In genomic region chr3L:3303087-3303526, dm6 we compare ENCODE assay signal across 1 fruit fly cellular context.
A peak's percentile ranks its signal among the peaks of the same experiment; 100 is the strongest.
TF ChIP-seq lines count a peak whose summit lies in the region.

Gene CG14968 (minus strand): TSS chr3L:3303112.

TF ChIP-seq in whole organism, embryonic, 481 proteins besides CTCF, POLR2A, EP300 and RAD21 (continued from another document):
- TF ChIP-seq Deaf1 (tag; optimal IDR thresholded peaks at IDR 0.05; lab: Kevin White, UChicago): peak; percentile 74
- peak; percentile 90 for TF ChIP-seq CG18476 (GFP tag; optimal IDR thresholded peaks at IDR 0.05; lab: Kevin White, UChicago)
- TF ChIP-seq CG7357 (GFP tag; IDR thresholded peaks at IDR 0.05; lab: Robert Waterston, UW): peak; percentile 86
- peak; percentile 93 for TF ChIP-seq Oli (tag; optimal IDR thresholded peaks at IDR 0.05; lab: Kevin White, UChicago)
- TF ChIP-seq croc (GFP tag; conservative IDR thresholded peaks at IDR 0.05; lab: Robert Waterston, UW): peak; percentile 77
- TF ChIP-seq Antp (GFP tag; optimal IDR thresholded peaks at IDR 0.05; lab: Kevin White, UChicago): peak; percentile 23
- peak; percentile 63 for TF ChIP-seq CG16863 (GFP tag; optimal IDR thresholded peaks at IDR 0.05; lab: Kevin White, UChicago)
- TF ChIP-seq CkIIα-i1 (GFP tag; IDR thresholded peaks at IDR 0.05; lab: Robert Waterston, UW): peak; percentile 77
- no peak for TF ChIP-seq Myb (GFP tag; optimal IDR thresholded peaks at IDR 0.05; lab: Kevin White, UChicago)
- no peak for TF ChIP-seq fd102C (GFP tag; optimal IDR thresholded peaks at IDR 0.05; lab: Kevin White, UChicago)
- peak; percentile 94 for TF ChIP-seq CoRest (tag; optimal IDR thresholded peaks at IDR 0.05; lab: Kevin White, UChicago)
- peak; percentile 76 for TF ChIP-seq sd (tag; optimal IDR thresholded peaks at IDR 0.05; lab: Kevin White, UChicago)
- TF ChIP-seq CG14965 (GFP tag; optimal IDR thresholded peaks at IDR 0.05; lab: Kevin White, UChicago; ENCODE audit: borderline replicate concordance): no peak
- peak; percentile 89 for TF ChIP-seq mam (GFP tag; optimal IDR thresholded peaks at IDR 0.05; lab: Kevin White, UChicago)
- TF ChIP-seq CG16815 (GFP tag; optimal IDR thresholded peaks at IDR 0.05; lab: Kevin White, UChicago): peak; percentile 75
- TF ChIP-seq Optix (GFP tag; IDR thresholded peaks at IDR 0.05; lab: Robert Waterston, UW): peak; percentile 85
- peak; percentile 97 for TF ChIP-seq Fer3 (tag; optimal IDR thresholded peaks at IDR 0.05; lab: Kevin White, UChicago)
- TF ChIP-seq CG10274 (GFP tag; optimal IDR thresholded peaks at IDR 0.05; lab: Kevin White, UChicago): peak; percentile 71
- TF ChIP-seq CG6765 (GFP tag; optimal IDR thresholded peaks at IDR 0.05; lab: Kevin White, UChicago): peak; percentile 93
- peak; percentile 98 for TF ChIP-seq CG17359 (tag; optimal IDR thresholded peaks at IDR 0.05; lab: Kevin White, UChicago)
- peak; percentile 84 for TF ChIP-seq tio (GFP tag; optimal IDR thresholded peaks at IDR 0.05; lab: Kevin White, UChicago)
- TF ChIP-seq CG14441 (GFP tag; IDR thresholded peaks at IDR 0.05; lab: Robert Waterston, UW): peak; percentile 95
- peak; percentile 83 for TF ChIP-seq kah (GFP tag; optimal IDR thresholded peaks at IDR 0.05; lab: Kevin White, UChicago)
- peak; percentile 55 for TF ChIP-seq Vsx1 (GFP tag; optimal IDR thresholded peaks at IDR 0.05; lab: Kevin White, UChicago)
- peak; percentile 93 for TF ChIP-seq Xbp1 (GFP tag; optimal IDR thresholded peaks at IDR 0.05; lab: Kevin White, UChicago)
- TF ChIP-seq Dip2 (GFP tag; IDR thresholded peaks at IDR 0.05; lab: Robert Waterston, UW): no peak
- peak; percentile 74 for TF ChIP-seq Doc2 (GFP tag; IDR thresholded peaks at IDR 0.05; lab: Robert Waterston, UW)
- peak; percentile 80 for TF ChIP-seq CG5245 (GFP tag; optimal IDR thresholded peaks at IDR 0.05; lab: Kevin White, UChicago)
- TF ChIP-seq CG11723 (GFP tag; optimal IDR thresholded peaks at IDR 0.05; lab: Kevin White, UChicago): peak; percentile 86
- peak; percentile 62 for TF ChIP-seq eyg (GFP tag; optimal IDR thresholded peaks at IDR 0.05; lab: Kevin White, UChicago)
- TF ChIP-seq CG3726 (GFP tag; IDR thresholded peaks at IDR 0.05; lab: Robert Waterston, UW): peak; percentile 87
